Fruit fly (Drosophila melanogaster) whole organism, embryonic: ENCODE measurements around the gene CG34432.

Source experiments
- CG11247 ChIP-seq: fragments of 200-800 bp; sonication (Bioruptor generic); IDR thresholded peaks from 2 replicates; pipeline ENCODE4 v1.3.6; 2022; ENCODE audit warnings: missing biosample characterization, missing genetic modification characterization
- CG11456 ChIP-seq: fragments of 200-800 bp; sonication (Bioruptor generic); IDR thresholded peaks from 3 replicates; pipeline ENCODE4 v1.3.6; 2022; ENCODE audit warnings: missing biosample characterization, missing genetic modification characterization
- CG11696 ChIP-seq: fragments of 200-800 bp; sonication (Bioruptor generic); IDR thresholded peaks from 2 replicates; pipeline ENCODE4 v1.3.6; 2022; ENCODE audit warnings: missing biosample characterization, missing genetic modification characterization
- CG12942 ChIP-seq: fragments of 200-800 bp; sonication (Bioruptor generic); optimal IDR thresholded peaks from 3 replicates; lab custom pipeline; 2016; ENCODE audit warnings: missing biosample characterization, missing genetic modification characterization
- CG14441 ChIP-seq: fragments of 200-800 bp; sonication (Bioruptor generic); IDR thresholded peaks from 2 replicates; pipeline ENCODE4 v1.3.6; 2022; ENCODE audit warnings: missing biosample characterization, missing genetic modification characterization
- CG15011 ChIP-seq: fragments of 200-800 bp; sonication (Bioruptor generic); optimal IDR thresholded peaks from 3 replicates; lab custom pipeline; 2018; ENCODE audit warnings: missing biosample characterization, mild to moderate bottlenecking, missing genetic modification characterization
- CG1529 ChIP-seq: fragments of 200-800 bp; sonication (Bioruptor generic); optimal IDR thresholded peaks from 3 replicates; lab custom pipeline; 2018; ENCODE audit warnings: missing biosample characterization, missing genetic modification characterization
- CG17385 ChIP-seq: fragments of 200-800 bp; sonication (Bioruptor generic); optimal IDR thresholded peaks from 3 replicates; lab custom pipeline; 2018; ENCODE audit warnings: missing biosample characterization, mild to moderate bottlenecking, missing genetic modification characterization
- CG18011 ChIP-seq: fragments of 200-800 bp; sonication (Bioruptor generic); optimal IDR thresholded peaks from 2 replicates; lab custom pipeline; 2017; ENCODE audit warnings: missing biosample characterization, missing genetic modification characterization, mild to moderate bottlenecking, moderate library complexity, missing genotype
- CG2678 ChIP-seq: fragments of 200-800 bp; sonication (Bioruptor generic); optimal IDR thresholded peaks from 3 replicates; lab custom pipeline; 2019; ENCODE audit warnings: missing biosample characterization, mild to moderate bottlenecking, missing genetic modification characterization, moderate library complexity
- CG32767 ChIP-seq: fragments of 200-800 bp; sonication (Bioruptor generic); IDR thresholded peaks from 2 replicates; pipeline ENCODE4 v1.3.6; 2022; ENCODE audit warnings: missing biosample characterization, missing genetic modification characterization
- CG4820 ChIP-seq: fragments of 200-800 bp; sonication (Bioruptor generic); optimal IDR thresholded peaks from 3 replicates; lab custom pipeline; 2016; ENCODE audit warnings: missing biosample characterization, missing genetic modification characterization
- CG6175 ChIP-seq: fragments of 200-800 bp; sonication (Bioruptor generic); IDR thresholded peaks from 3 replicates; pipeline ENCODE4 v1.3.6; 2022; ENCODE audit warnings: missing biosample characterization, missing genetic modification characterization
- CG7839 ChIP-seq: fragments of 200-800 bp; sonication (Bioruptor generic); optimal IDR thresholded peaks from 3 replicates; lab custom pipeline; 2018; ENCODE audit warnings: missing biosample characterization, mild to moderate bottlenecking, missing genetic modification characterization, moderate library complexity
- CG9727 ChIP-seq: fragments of 200-800 bp; sonication (Bioruptor generic); optimal IDR thresholded peaks from 3 replicates; lab custom pipeline; 2017; ENCODE audit warnings: missing biosample characterization, mild to moderate bottlenecking, missing genetic modification characterization
- CG9932 ChIP-seq: fragments of 200-800 bp; sonication (Bioruptor generic); IDR thresholded peaks from 2 replicates; pipeline ENCODE4 v1.3.6; 2022; ENCODE audit warnings: missing biosample characterization, missing genetic modification characterization
- CrebB ChIP-seq: fragments of 200-800 bp; sonication (Bioruptor generic); optimal IDR thresholded peaks from 3 replicates; lab custom pipeline; 2018; ENCODE audit warnings: missing biosample characterization, mild to moderate bottlenecking, missing genetic modification characterization
- Doc2 ChIP-seq: fragments of 200-800 bp; sonication (Bioruptor generic); IDR thresholded peaks from 2 replicates; pipeline ENCODE4 v1.3.6; 2022; ENCODE audit warnings: missing biosample characterization, missing genetic modification characterization
- Ets97D ChIP-seq: fragments of 200-800 bp; sonication (Bioruptor generic); optimal IDR thresholded peaks from 3 replicates; lab custom pipeline; 2016; ENCODE audit warnings: missing biosample characterization, missing genetic modification characterization
- Hmr ChIP-seq: fragments of 200-800 bp; sonication (Bioruptor generic); optimal IDR thresholded peaks from 3 replicates; lab custom pipeline; 2017; ENCODE audit warnings: mild to moderate bottlenecking, missing biosample characterization, missing genetic modification reagents, missing genetic modification characterization
- Hr78 ChIP-seq, 2 experiments: fragments of 200-800 bp in 1 of 2; fragments of >200 bp in 1 of 2; sonication (Bioruptor generic) in 1 of 2; optimal IDR thresholded peaks; 2 replicates each; lab custom pipeline; 2017 to 2019; ENCODE audit warnings: missing biosample characterization in 2 of 2, missing genetic modification characterization in 2 of 2, mild to moderate bottlenecking in 1 of 2, moderate library complexity in 1 of 2
- Oli ChIP-seq: fragments of 200-800 bp; sonication (Bioruptor generic); optimal IDR thresholded peaks from 2 replicates; lab custom pipeline; 2018; ENCODE audit warnings: missing biosample characterization, mild to moderate bottlenecking, missing genetic modification characterization, moderate library complexity
- TFAM ChIP-seq: fragments of 200-800 bp; sonication (Bioruptor generic); optimal IDR thresholded peaks from 2 replicates; lab custom pipeline; 2017; ENCODE audit warnings: missing biosample characterization, missing genetic modification characterization, inconsistent platforms
- ap ChIP-seq: fragments of 200-800 bp; sonication (Bioruptor generic); IDR thresholded peaks from 2 replicates; pipeline ENCODE4 v1.3.6; 2022; ENCODE audit warnings: missing biosample characterization, missing genetic modification characterization
- ara ChIP-seq: fragments of 200-800 bp; sonication (Bioruptor generic); IDR thresholded peaks from 2 replicates; pipeline ENCODE4 v1.3.6; 2022; ENCODE audit warnings: missing biosample characterization, missing genetic modification characterization
- ase ChIP-seq: fragments of 200-800 bp; sonication (Bioruptor generic); IDR thresholded peaks from 3 replicates; pipeline ENCODE4 v1.3.6; 2022; ENCODE audit warnings: missing biosample characterization, missing genetic modification characterization
- cato ChIP-seq: fragments of 200-800 bp; sonication (Bioruptor generic); optimal IDR thresholded peaks from 2 replicates; lab custom pipeline; 2016; ENCODE audit warnings: missing biosample characterization, missing genetic modification characterization, borderline replicate concordance
- caup ChIP-seq: fragments of 200-800 bp; sonication (Bioruptor generic); optimal IDR thresholded peaks from 3 replicates; lab custom pipeline; 2017; ENCODE audit warnings: missing biosample characterization, mild to moderate bottlenecking, missing genetic modification characterization, moderate library complexity; ENCODE audit not compliant: severe bottlenecking
- da ChIP-seq: fragments of 200-800 bp; sonication (Bioruptor generic); optimal IDR thresholded peaks from 2 replicates; lab custom pipeline; 2016; ENCODE audit warnings: missing biosample characterization, missing genetic modification characterization
- dmrt11E ChIP-seq: fragments of 200-800 bp; sonication (Bioruptor generic); optimal IDR thresholded peaks from 3 replicates; lab custom pipeline; 2018; ENCODE audit warnings: missing biosample characterization, mild to moderate bottlenecking, missing genetic modification characterization, moderate library complexity
- dysf ChIP-seq: fragments of 200-800 bp; sonication (Bioruptor generic); IDR thresholded peaks from 3 replicates; pipeline ENCODE4 v1.3.6; 2022; ENCODE audit warnings: missing biosample characterization, missing genetic modification characterization
- eve ChIP-seq, 2 experiments: fragments of >200 bp; optimal IDR thresholded peaks; 2 replicates each; lab custom pipeline; 2017; ENCODE audit warnings: missing biosample characterization in 2 of 2, missing genetic modification characterization in 2 of 2
- fd64A ChIP-seq: fragments of 200-800 bp; sonication (Bioruptor generic); optimal IDR thresholded peaks from 3 replicates; lab custom pipeline; 2018; ENCODE audit warnings: missing biosample characterization, mild to moderate bottlenecking, missing genetic modification characterization
- fru ChIP-seq: fragments of >200 bp; optimal IDR thresholded peaks from 2 replicates; lab custom pipeline; 2017
- ftz-f1 ChIP-seq: fragments of 200-800 bp; sonication (Bioruptor generic); optimal IDR thresholded peaks from 2 replicates; lab custom pipeline; 2016; ENCODE audit warnings: missing biosample characterization, missing genetic modification characterization
- jigr1 ChIP-seq: fragments of 200-800 bp; sonication (Bioruptor generic); IDR thresholded peaks from 3 replicates; pipeline ENCODE4 v1.3.6; 2022; ENCODE audit warnings: missing biosample characterization, missing genetic modification characterization
- ken ChIP-seq: fragments of 200-800 bp; sonication (Bioruptor generic); IDR thresholded peaks from 3 replicates; pipeline ENCODE4 v1.3.6; 2022; ENCODE audit warnings: missing biosample characterization, missing genetic modification characterization
- kni ChIP-seq: fragments of 200-800 bp; sonication (Bioruptor generic); optimal IDR thresholded peaks from 3 replicates; lab custom pipeline; 2017; ENCODE audit warnings: mild to moderate bottlenecking, missing biosample characterization, missing genetic modification reagents, missing genetic modification characterization
- mld ChIP-seq: fragments of 200-800 bp; sonication (Bioruptor generic); IDR thresholded peaks from 3 replicates; pipeline ENCODE4 v1.3.6; 2022; ENCODE audit warnings: missing biosample characterization, missing genetic modification characterization; ENCODE audit not compliant: partially characterized antibody
- pan ChIP-seq, 4 experiments: fragments of >200 bp in 3 of 4; fragments of 200-800 bp in 1 of 4; sonication (Bioruptor generic) in 1 of 4; optimal IDR thresholded peaks in 3 of 4; IDR thresholded peaks in 1 of 4; 2 replicates each; pipeline versions ENCODE4 v1.3.6 to Lab custom; 2017 to 2022; ENCODE audit warnings: missing biosample characterization in 2 of 4, missing genetic modification characterization in 2 of 4, mixed read lengths in 1 of 4
- pho ChIP-seq: fragments of 200-800 bp; sonication (Bioruptor generic); optimal IDR thresholded peaks from 2 replicates; lab custom pipeline; 2016; ENCODE audit warnings: missing biosample characterization, missing genetic modification characterization
- psq ChIP-seq: fragments of 200-800 bp; sonication (Bioruptor generic); optimal IDR thresholded peaks from 2 replicates; lab custom pipeline; 2017; ENCODE audit warnings: missing biosample characterization, missing genetic modification characterization
- row ChIP-seq: fragments of 200-800 bp; sonication (Bioruptor generic); IDR thresholded peaks from 3 replicates; pipeline ENCODE4 v1.3.6; 2022; ENCODE audit warnings: missing biosample characterization, missing genetic modification characterization
- slp2 ChIP-seq: fragments of 200-800 bp; sonication (Bioruptor generic); optimal IDR thresholded peaks from 2 replicates; lab custom pipeline; 2016; ENCODE audit warnings: missing biosample characterization, missing genetic modification characterization
- tin ChIP-seq: fragments of 200-800 bp; sonication (Bioruptor generic); optimal IDR thresholded peaks from 3 replicates; lab custom pipeline; 2016; ENCODE audit warnings: missing biosample characterization, missing genetic modification characterization
- vfl ChIP-seq: fragments of 200-800 bp; sonication (Bioruptor generic); optimal IDR thresholded peaks from 2 replicates; lab custom pipeline; 2016; ENCODE audit warnings: missing biosample characterization, missing genetic modification characterization
- yki ChIP-seq: fragments of >200 bp; optimal IDR thresholded peaks from 3 replicates; lab custom pipeline; 2018
- z ChIP-seq: fragments of 200-800 bp; sonication (Bioruptor generic); IDR thresholded peaks from 3 replicates; pipeline ENCODE4 v1.3.6; 2022; ENCODE audit warnings: missing biosample characterization, missing genetic modification characterization
- zen2 ChIP-seq: fragments of 200-800 bp; sonication (Bioruptor generic); IDR thresholded peaks from 3 replicates; pipeline ENCODE4 v1.3.6; 2022; ENCODE audit warnings: missing biosample characterization, missing genetic modification characterization; ENCODE audit not compliant: partially characterized antibody

The CG34432 gene

dm6 chr3R:30601440-30602256, 47.3 kb upstream of the CG34432 start, which contains the start of the genes CG2246 and CG31021 (continued):
- TF ChIP-seq psq = peak; percentile 45
- no peak for TF ChIP-seq z (GFP tag; lab: Robert Waterston, UW)
- no peak for TF ChIP-seq TFAM (GFP tag; lab: Kevin White, UChicago)
- peak; percentile 69 for TF ChIP-seq pho (GFP tag; lab: Kevin White, UChicago)
- TF ChIP-seq CG11696 (GFP tag; lab: Robert Waterston, UW) = no peak
- peak; percentile 86 for TF ChIP-seq Ets97D
- TF ChIP-seq mld (GFP tag; lab: Robert Waterston, UW) = 0 out of 3 replicates have a peak, but pooled peaks have one; percentile 60
- no peak for TF ChIP-seq fd64A
- peak; percentile 0 for TF ChIP-seq CG17385 (GFP tag; lab: Kevin White, UChicago)
- TF ChIP-seq cato = no peak
- no peak for TF ChIP-seq da (GFP tag; lab: Kevin White, UChicago)
- TF ChIP-seq CG1529 = no peak
- TF ChIP-seq fru (lab: Kevin White, UChicago) = no peak
- peak; percentile 82 for TF ChIP-seq CG11456 (GFP tag; lab: Robert Waterston, UW)
- TF ChIP-seq slp2 (GFP tag; lab: Kevin White, UChicago) = peak; percentile 53
- TF ChIP-seq CG18011 (GFP tag; lab: Kevin White, UChicago) = no peak
- TF ChIP-seq pan (optimal IDR thresholded peaks at IDR 0.05; lab: Kevin White, UChicago) = no peak
- TF ChIP-seq pan (GFP tag; optimal IDR thresholded peaks at IDR 0.05 in 1 of 2, IDR thresholded peaks at IDR 0.05 in 1 of 2) = peak in 1 of 2 experiments; percentile 29
- no peak for TF ChIP-seq CG15011 (GFP tag; lab: Kevin White, UChicago)
- peak; percentile 58 for TF ChIP-seq tin (GFP tag; lab: Kevin White, UChicago)
- TF ChIP-seq Doc2 = no peak
- TF ChIP-seq ftz-f1 (GFP tag; lab: Kevin White, UChicago) = no peak
- TF ChIP-seq zen2 (GFP tag; lab: Robert Waterston, UW) = 0 out of 3 replicates have a peak, but pooled peaks have one; percentile 46
- TF ChIP-seq CG2678 (tag; lab: Kevin White, UChicago) = peak; percentile 47
- peak; percentile 47 for TF ChIP-seq CG4820 (GFP tag; lab: Kevin White, UChicago)
- no peak for TF ChIP-seq CG32767 (GFP tag; lab: Robert Waterston, UW)
- TF ChIP-seq ken (GFP tag; lab: Robert Waterston, UW) = peak; percentile 57; the same call in 1 of the 3 replicates
- peak; percentile 86 for TF ChIP-seq CG9932 (GFP tag; lab: Robert Waterston, UW)
- TF ChIP-seq kni = peak; percentile 64
- peak; percentile 90 for TF ChIP-seq row (GFP tag; lab: Robert Waterston, UW)
- peak; percentile 54; the same call in 1 of the 2 replicates for TF ChIP-seq CG11247 (GFP tag; lab: Robert Waterston, UW)
- TF ChIP-seq Hmr (GFP tag; lab: Kevin White, UChicago) = peak; percentile 83
- TF ChIP-seq Hr78 (GFP tag; optimal IDR thresholded peaks at IDR 0.05; lab: Kevin White, UChicago) = no peak
- TF ChIP-seq CG9727 (GFP tag; lab: Kevin White, UChicago) = peak; percentile 42
- TF ChIP-seq yki (lab: Kevin White, UChicago) = peak; percentile 4
- peak; percentile 23 for TF ChIP-seq CG12942 (GFP tag; lab: Kevin White, UChicago)
- 0 out of 3 replicates have a peak, but pooled peaks have one; percentile 33 for TF ChIP-seq CG6175 (GFP tag; lab: Robert Waterston, UW)
- TF ChIP-seq ap = no peak
- TF ChIP-seq ase (GFP tag; lab: Robert Waterston, UW) = no peak; the same call in 2 of the 3 replicates
- peak; percentile 51; the same call in 1 of the 3 replicates for TF ChIP-seq dysf (GFP tag; lab: Robert Waterston, UW)
- peak; percentile 22 for TF ChIP-seq vfl (GFP tag; lab: Kevin White, UChicago)
- TF ChIP-seq CG7839 (tag; lab: Kevin White, UChicago) = peak; percentile 47
- peak; percentile 60 for TF ChIP-seq CG14441 (GFP tag; lab: Robert Waterston, UW)
- no peak for TF ChIP-seq CrebB (tag; lab: Kevin White, UChicago)
- peak; percentile 42; the same call in 1 of the 2 replicates for TF ChIP-seq ara
- peak; percentile 44 for TF ChIP-seq dmrt11E
- no peak for TF ChIP-seq Oli
- TF ChIP-seq caup (GFP tag; lab: Kevin White, UChicago) = peak; percentile 9
- no peak for TF ChIP-seq jigr1 (GFP tag; lab: Robert Waterston, UW)
- peak in 1 of 2 experiments; percentile 55 for TF ChIP-seq eve (GFP tag; optimal IDR thresholded peaks at IDR 0.05; lab: Kevin White, UChicago)
